Worm (Caenorhabditis elegans) whole organism, L1 larva: ENCODE data around the gene cest-9.1.

Source experiments
- C34B4.2 ChIP-seq: sonication (generic microtip); optimal IDR thresholded peaks from 2 replicates; lab custom pipeline; 2017; ENCODE audit warnings: mild to moderate bottlenecking, missing genetic modification characterization, missing compliant biosample characterization
- F16B12.6 ChIP-seq: fragments of 150-350 bp; optimal IDR thresholded peaks from 2 replicates; lab custom pipeline; 2014; ENCODE audit warnings: missing biosample characterization, missing genetic modification characterization
- aly-2 ChIP-seq: fragments of 150-350 bp; optimal IDR thresholded peaks from 2 replicates; lab custom pipeline; 2014; ENCODE audit warnings: missing biosample characterization, missing genetic modification characterization
- ama-1 ChIP-seq: fragments of 150-350 bp; optimal IDR thresholded peaks from 2 replicates; lab custom pipeline; 2014
- ceh-82 ChIP-seq, 3 experiments: fragments of 150-350 bp in 1 of 3; sonication (generic microtip) in 2 of 3; optimal IDR thresholded peaks; 2 replicates each; lab custom pipeline; 2014 to 2017; ENCODE audit warnings: missing biosample characterization in 3 of 3, missing genetic modification characterization in 3 of 3
- ces-1 ChIP-seq: fragments of 150-350 bp; optimal IDR thresholded peaks from 2 replicates; lab custom pipeline; 2014; ENCODE audit warnings: missing biosample characterization, missing genetic modification reagents, missing genetic modification characterization
- dpl-1 ChIP-seq, 3 experiments: fragments of 150-350 bp in 2 of 3; sonication (generic microtip) in 1 of 3; optimal IDR thresholded peaks; 2 replicates each; lab custom pipeline; 2014 to 2017; ENCODE audit warnings: missing biosample characterization in 3 of 3, missing genetic modification characterization in 3 of 3, missing genetic modification reagents in 3 of 3
- dsc-1 ChIP-seq: sonication (generic microtip); optimal IDR thresholded peaks from 2 replicates; lab custom pipeline; 2016; ENCODE audit warnings: mild to moderate bottlenecking, missing genetic modification characterization, missing compliant biosample characterization
- egl-13 ChIP-seq: sonication (generic microtip); optimal IDR thresholded peaks from 2 replicates; lab custom pipeline; 2016; ENCODE audit warnings: missing genotype, missing genetic modification reagents, missing genetic modification characterization, missing compliant biosample characterization
- egl-27 ChIP-seq, 2 experiments: fragments of 150-350 bp in 1 of 2; sonication (generic microtip); optimal IDR thresholded peaks; 3 replicates each; lab custom pipeline; 2017 to 2018; ENCODE audit warnings: missing biosample characterization in 2 of 2, missing genetic modification characterization in 2 of 2, missing genetic modification reagents in 2 of 2
- elt-2 ChIP-seq: sonication (generic microtip); optimal IDR thresholded peaks from 2 replicates; lab custom pipeline; 2016; ENCODE audit warnings: missing genetic modification characterization, mild to moderate bottlenecking, inconsistent platforms, missing compliant biosample characterization, missing genetic modification reagents
- elt-3 ChIP-seq, 6 experiments: fragments of 150-350 bp in 1 of 6; sonication (generic microtip); optimal IDR thresholded peaks; 2 replicates each; lab custom pipeline; 2017 to 2018; ENCODE audit warnings: missing biosample characterization in 6 of 6, missing genetic modification characterization in 6 of 6, inconsistent platforms in 1 of 6
- ets-5 ChIP-seq: fragments of 200-800 bp; sonication (Bioruptor generic); IDR thresholded peaks from 2 replicates; pipeline ENCODE4 v1.3.6; 2022; ENCODE audit warnings: missing genetic modification characterization, missing compliant biosample characterization
- fkh-10 ChIP-seq: sonication (generic microtip); optimal IDR thresholded peaks from 2 replicates; lab custom pipeline; 2017; ENCODE audit warnings: missing biosample characterization, missing genetic modification reagents, missing genetic modification characterization
- fkh-4 ChIP-seq: sonication (generic microtip); optimal IDR thresholded peaks from 2 replicates; lab custom pipeline; 2016; ENCODE audit warnings: missing compliant biosample characterization, missing genetic modification characterization, borderline replicate concordance
- fkh-8 ChIP-seq: sonication (generic microtip); optimal IDR thresholded peaks from 2 replicates; lab custom pipeline; 2016; ENCODE audit warnings: mild to moderate bottlenecking, missing genetic modification characterization, missing compliant biosample characterization
- fos-1 ChIP-seq: fragments of 150-350 bp; optimal IDR thresholded peaks from 2 replicates; lab custom pipeline; 2014; ENCODE audit warnings: missing biosample characterization, missing genetic modification characterization
- hpl-2 ChIP-seq: fragments of 150-350 bp; optimal IDR thresholded peaks from 2 replicates; lab custom pipeline; 2014; ENCODE audit warnings: missing biosample characterization, missing genetic modification reagents, missing genetic modification characterization
- irx-1 ChIP-seq: sonication (generic microtip); optimal IDR thresholded peaks from 2 replicates; lab custom pipeline; 2016; ENCODE audit warnings: missing genetic modification characterization, missing compliant biosample characterization
- lin-13 ChIP-seq: fragments of 150-350 bp; optimal IDR thresholded peaks from 2 replicates; lab custom pipeline; 2014; ENCODE audit warnings: missing biosample characterization, missing genetic modification reagents, missing genetic modification characterization
- lin-14 ChIP-seq: fragments of 200-800 bp; sonication (Bioruptor generic); optimal IDR thresholded peaks from 2 replicates; lab custom pipeline; 2018; ENCODE audit warnings: mild to moderate bottlenecking, missing genetic modification characterization, moderate library complexity, missing compliant biosample characterization
- lin-35 ChIP-seq, 2 experiments: fragments of 150-350 bp; optimal IDR thresholded peaks; 2 replicates each; lab custom pipeline; 2014; ENCODE audit warnings: missing biosample characterization in 2 of 2, missing genetic modification characterization in 2 of 2, missing genetic modification reagents in 2 of 2
- lin-39 ChIP-seq: fragments of 150-350 bp; optimal IDR thresholded peaks from 2 replicates; lab custom pipeline; 2014; ENCODE audit warnings: missing biosample characterization, missing genetic modification reagents, missing genetic modification characterization
- lsy-2 ChIP-seq, 2 experiments: fragments of 150-350 bp; optimal IDR thresholded peaks; 2 replicates each; lab custom pipeline; 2014; ENCODE audit warnings: missing biosample characterization in 2 of 2, missing genetic modification characterization in 2 of 2
- mab-9 ChIP-seq: fragments of 200-800 bp; sonication (Bioruptor generic); IDR thresholded peaks from 2 replicates; pipeline ENCODE4 v1.3.6; 2022; ENCODE audit warnings: missing genetic modification reagents, missing genetic modification characterization, missing compliant biosample characterization
- mdl-1 ChIP-seq, 2 experiments: fragments of 150-350 bp; optimal IDR thresholded peaks; 2 replicates each; lab custom pipeline; 2014 to 2017; ENCODE audit warnings: missing biosample characterization in 2 of 2, missing genetic modification characterization in 2 of 2, inconsistent platforms in 1 of 2
- mef-2 ChIP-seq: fragments of 150-350 bp; optimal IDR thresholded peaks from 2 replicates; lab custom pipeline; 2014; ENCODE audit warnings: missing biosample characterization, missing genetic modification characterization
- nhr-11 ChIP-seq: fragments of 150-350 bp; optimal IDR thresholded peaks from 2 replicates; lab custom pipeline; 2014; ENCODE audit warnings: missing biosample characterization, missing genetic modification characterization
- nhr-19 ChIP-seq: fragments of 200-800 bp; sonication (Bioruptor generic); conservative IDR thresholded peaks from 2 replicates; pipeline ENCODE4 v1.3.6; 2022; ENCODE audit warnings: missing genetic modification characterization, missing compliant biosample characterization
- nhr-20 ChIP-seq: sonication (generic microtip); optimal IDR thresholded peaks from 2 replicates; lab custom pipeline; 2016; ENCODE audit warnings: mild to moderate bottlenecking, missing genetic modification characterization, missing compliant biosample characterization
- nhr-47 ChIP-seq: sonication (generic microtip); optimal IDR thresholded peaks from 2 replicates; lab custom pipeline; 2016; ENCODE audit warnings: mild to moderate bottlenecking, missing genetic modification characterization, moderate library complexity, missing compliant biosample characterization
- nhr-71 ChIP-seq: sonication (generic microtip); optimal IDR thresholded peaks from 2 replicates; lab custom pipeline; 2016; ENCODE audit warnings: mild to moderate bottlenecking, missing genetic modification characterization, moderate library complexity, missing compliant biosample characterization
- nhr-84 ChIP-seq: sonication (generic microtip); optimal IDR thresholded peaks from 2 replicates; lab custom pipeline; 2017; ENCODE audit warnings: missing biosample characterization, missing genetic modification characterization
- nhr-90 ChIP-seq: sonication (generic microtip); optimal IDR thresholded peaks from 2 replicates; lab custom pipeline; 2016; ENCODE audit warnings: mild to moderate bottlenecking, missing genetic modification characterization, missing compliant biosample characterization; ENCODE audit not compliant: poor library complexity
- pax-3 ChIP-seq: fragments of 200-800 bp; sonication (Bioruptor generic); optimal IDR thresholded peaks from 2 replicates; lab custom pipeline; 2018; ENCODE audit warnings: mild to moderate bottlenecking, missing genetic modification characterization, moderate library complexity, missing compliant biosample characterization
- rnt-1 ChIP-seq: sonication (generic microtip); optimal IDR thresholded peaks from 2 replicates; lab custom pipeline; 2016; ENCODE audit warnings: mild to moderate bottlenecking, missing genetic modification characterization, moderate library complexity, missing compliant biosample characterization
- swsn-7 ChIP-seq: sonication (generic microtip); optimal IDR thresholded peaks from 2 replicates; lab custom pipeline; 2016; ENCODE audit warnings: missing genetic modification characterization, missing compliant biosample characterization
- unc-98 ChIP-seq: fragments of 200-800 bp; sonication (Bioruptor generic); IDR thresholded peaks from 2 replicates; pipeline ENCODE4 v1.3.6; 2022; ENCODE audit warnings: missing genetic modification characterization, missing compliant biosample characterization
- vab-15 ChIP-seq: sonication (generic microtip); optimal IDR thresholded peaks from 2 replicates; lab custom pipeline; 2017; ENCODE audit warnings: missing genotype, mild to moderate bottlenecking, missing genetic modification characterization, missing compliant biosample characterization
- xbp-1 ChIP-seq: sonication (generic microtip); optimal IDR thresholded peaks from 2 replicates; lab custom pipeline; 2016; ENCODE audit warnings: missing genetic modification characterization, missing compliant biosample characterization
- zip-4 ChIP-seq: fragments of 200-800 bp; sonication (Bioruptor generic); optimal IDR thresholded peaks from 2 replicates; lab custom pipeline; 2018; ENCODE audit warnings: mild to moderate bottlenecking, missing genetic modification characterization, moderate library complexity, missing compliant biosample characterization

cest-9.1 gene

ce11 chrX:12200577-12200976 is 25.4 kb upstream of the cest-9.1 start (continued):
- peak; percentile 50 for TF ChIP-seq fkh-4 (tag; lab: Kevin White, UChicago)
- no peak for TF ChIP-seq ces-1 (GFP tag; lab: Kevin White, UChicago)
- TF ChIP-seq elt-2 (tag; lab: Kevin White, UChicago), result no peak
- TF ChIP-seq vab-15 (tag; lab: Kevin White, UChicago), result no peak
- TF ChIP-seq ceh-82 (tag; optimal IDR thresholded peaks at IDR 0.05; lab: Kevin White, UChicago), result no peak
- no peak for TF ChIP-seq ama-1 (lab: Kevin White, UChicago)
- TF ChIP-seq elt-3 (tag; optimal IDR thresholded peaks at IDR 0.05; lab: Kevin White, UChicago), result no peak
- TF ChIP-seq unc-98 (GFP tag; lab: Robert Waterston, UW), result no peak
- TF ChIP-seq ets-5, result 0 out of 2 replicates have a peak, but pooled peaks have one; percentile 18
- no peak for TF ChIP-seq lin-39
- TF ChIP-seq aly-2, result no peak
- peak; percentile 97 for TF ChIP-seq dsc-1 (tag; lab: Kevin White, UChicago)
- no peak for TF ChIP-seq egl-27 (tag; optimal IDR thresholded peaks at IDR 0.05; lab: Kevin White, UChicago)
- TF ChIP-seq F16B12.6 (tag; lab: Kevin White, UChicago), result no peak
- TF ChIP-seq lin-13 (GFP tag; lab: Kevin White, UChicago), result peak; percentile 27
- no peak for TF ChIP-seq zip-4 (GFP tag; lab: Kevin White, UChicago)
- TF ChIP-seq mab-9 (GFP tag; lab: Robert Waterston, UW), result no peak
- TF ChIP-seq nhr-90, result no peak
- TF ChIP-seq pax-3 (tag; lab: Kevin White, UChicago), result peak; percentile 85
- peak; percentile 74 for TF ChIP-seq fos-1 (tag; lab: Kevin White, UChicago)
- TF ChIP-seq nhr-20 (tag; lab: Kevin White, UChicago), result peak; percentile 45
- TF ChIP-seq nhr-11 (tag; lab: Kevin White, UChicago), result peak; percentile 84
- no peak for TF ChIP-seq dpl-1 (GFP tag; optimal IDR thresholded peaks at IDR 0.05; lab: Kevin White, UChicago)
- TF ChIP-seq C34B4.2, result no peak
- no peak for TF ChIP-seq fkh-10 (GFP tag; lab: Kevin White, UChicago)
- peak; percentile 36 to 55 for TF ChIP-seq lsy-2 (tag; optimal IDR thresholded peaks at IDR 0.05; lab: Kevin White, UChicago)
- peak; percentile 90 for TF ChIP-seq nhr-47 (tag; lab: Kevin White, UChicago)
- TF ChIP-seq hpl-2, result no peak
- TF ChIP-seq irx-1 (tag; lab: Kevin White, UChicago), result no peak
- no peak for TF ChIP-seq nhr-84 (tag; lab: Kevin White, UChicago)
- TF ChIP-seq, all 84 proteins: peak for 27

DNA sequence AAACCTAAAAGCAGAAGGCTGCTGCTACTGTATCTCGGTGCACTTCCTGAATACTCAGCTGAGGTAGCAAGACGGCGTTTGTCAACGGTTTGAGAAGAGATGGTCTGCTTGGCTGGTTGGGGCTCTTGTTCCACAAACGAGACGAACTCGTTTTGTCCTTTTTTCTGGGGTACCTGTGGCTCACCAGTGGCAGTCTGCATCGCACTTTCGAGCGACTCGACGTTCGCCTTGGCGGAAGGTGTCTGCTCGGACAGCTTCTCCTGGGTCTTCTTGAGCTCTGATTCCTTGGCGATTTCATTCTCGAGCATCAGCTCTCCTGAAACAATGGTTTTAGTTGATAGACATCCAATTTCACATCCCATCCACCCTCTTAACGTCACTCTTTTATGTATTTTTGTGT is 24.5 kb upstream of the cest-9.1 start:
- TF ChIP-seq egl-13, result no peak

DNA sequence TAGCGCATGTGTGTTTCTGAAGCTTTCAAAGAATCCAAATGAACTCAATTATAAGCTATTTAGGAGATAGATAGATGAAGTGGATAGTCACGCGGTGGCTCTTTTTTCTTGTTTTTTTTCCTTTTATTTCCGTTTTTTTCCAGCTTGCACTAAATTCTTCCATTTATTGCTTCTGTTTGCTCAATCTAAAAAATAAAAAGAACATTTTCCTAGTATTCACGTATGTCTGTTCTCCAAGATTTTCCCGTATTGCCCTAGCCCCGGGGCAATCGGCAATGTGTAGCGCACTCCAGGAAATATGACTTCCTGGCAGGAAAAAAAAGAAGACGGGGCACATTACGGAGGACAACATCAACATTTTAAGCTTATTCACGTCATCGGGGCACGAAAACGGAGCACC is 24.1 kb upstream of the cest-9.1 start:
- TF ChIP-seq swsn-7 (tag; lab: Kevin White, UChicago) (no peak), mdl-1 (tag; optimal IDR thresholded peaks at IDR 0.05; lab: Kevin White, UChicago) (no peak), nhr-84 (tag; lab: Kevin White, UChicago) (no peak), dsc-1 (tag; lab: Kevin White, UChicago) (peak; percentile 20), nhr-90 (no peak), lin-14 (peak; percentile 73), mef-2 (tag; lab: Kevin White, UChicago) (peak; percentile 52), nhr-47 (tag; lab: Kevin White, UChicago) (peak; percentile 36), egl-13 (peak; percentile 39), nhr-71 (tag; lab: Kevin White, UChicago) (peak; percentile 32), xbp-1 (tag; lab: Kevin White, UChicago) (no peak), fkh-8 (tag; lab: Kevin White, UChicago) (peak; percentile 55), nhr-19 (no peak), lin-35 (GFP tag; optimal IDR thresholded peaks at IDR 0.05; lab: Kevin White, UChicago) (no peak), rnt-1 (tag; lab: Kevin White, UChicago) (no peak), elt-2 (tag; lab: Kevin White, UChicago) (no peak)
